Worm (Caenorhabditis elegans): Measurements from ENCODE around the gene tgt-2.
A peak's percentile ranks its signal among the peaks of the same experiment; 100 is the strongest.

DNA sequence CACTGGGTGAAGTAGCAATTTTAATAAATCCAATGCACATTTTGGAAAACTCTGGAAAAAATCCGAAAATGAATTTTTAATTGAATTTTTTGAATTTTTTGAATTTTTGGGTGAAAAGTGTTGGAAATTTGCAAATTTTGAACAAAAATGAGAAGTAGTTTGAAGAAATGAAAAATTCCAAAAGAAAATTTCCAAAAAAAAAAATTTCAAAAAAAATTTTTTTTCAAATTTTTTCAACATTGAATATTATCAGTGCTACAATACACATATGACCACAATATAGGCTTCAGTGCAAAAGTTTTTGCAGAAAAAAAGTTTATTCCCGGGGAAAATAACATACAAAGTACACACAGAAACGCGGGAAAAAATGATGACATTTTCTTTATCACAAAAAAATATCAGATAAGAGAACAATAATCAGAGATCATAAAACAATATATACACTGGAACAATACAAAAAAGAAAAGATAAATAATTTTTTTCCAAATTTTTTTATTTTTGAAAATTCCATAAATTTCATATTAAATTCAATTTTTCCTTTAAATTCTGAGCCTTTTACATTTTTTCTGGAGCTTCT lies 40.8 kb upstream of the tgt-2 start, which contains the start of gene hrg-10:
- TF ChIP-seq unc-62 (GFP tag; optimal IDR thresholded peaks at IDR 0.05) (no peak), aly-2 (tag; optimal IDR thresholded peaks at IDR 0.05) (no peak), nhr-43 (tag; optimal IDR thresholded peaks at IDR 0.05; ENCODE audit: poor library complexity, severe bottlenecking) (no peak), pha-4 (tag; optimal IDR thresholded peaks at IDR 0.05) (peak; percentile 45), ceh-28 (tag; optimal IDR thresholded peaks at IDR 0.05) (no peak), nhr-12 (tag; optimal IDR thresholded peaks at IDR 0.05) (no peak), nhr-28 (tag; optimal IDR thresholded peaks at IDR 0.05) (no peak), fkh-10 (GFP tag; optimal IDR thresholded peaks at IDR 0.05) (no peak), pqm-1 (tag; optimal IDR thresholded peaks at IDR 0.05) (peak; percentile 53), ama-1 (optimal IDR thresholded peaks at IDR 0.05) (no peak), zag-1 (tag; optimal IDR thresholded peaks at IDR 0.05) (no peak), R02D3.7 (tag; optimal IDR thresholded peaks at IDR 0.05) (no peak), elt-1 (tag; optimal IDR thresholded peaks at IDR 0.05) (no peak), ZK546.5 (tag; optimal IDR thresholded peaks at IDR 0.05) (no peak)

Data from whole organism, L3 larva.